Worm (Caenorhabditis elegans) whole organism, L2 larva: ENCODE measurements around the gene srtx-1.

Experiments used
- skn-1 ChIP-seq: sonication (generic microtip); optimal IDR thresholded peaks from 2 replicates; lab custom pipeline; 2017; ENCODE audit warnings: missing biosample characterization, missing genetic modification characterization
- unc-39 ChIP-seq: fragments of 150-350 bp; optimal IDR thresholded peaks from 2 replicates; lab custom pipeline; 2014; ENCODE audit warnings: missing biosample characterization, missing genetic modification characterization

DNA sequence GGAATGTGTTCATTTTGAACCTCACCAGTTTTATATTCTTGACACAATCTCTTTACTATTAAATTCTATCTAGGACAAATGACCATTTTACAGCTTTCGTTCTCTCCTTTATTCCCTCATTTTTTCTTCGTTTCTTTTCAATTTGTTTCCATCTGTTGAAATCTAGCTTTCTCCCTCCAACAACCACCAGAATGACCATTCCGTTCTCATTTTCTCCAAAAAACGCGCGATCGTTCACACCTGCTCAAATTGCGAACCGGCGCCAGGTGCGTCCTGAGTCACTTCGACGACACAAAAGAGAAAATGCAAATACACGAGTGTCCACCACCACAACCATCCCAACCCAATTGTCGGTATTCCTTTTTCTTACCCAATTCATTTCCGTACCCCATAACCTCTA is 35.2 kb downstream of the srtx-1 start, which contains the start of gene F13B6.1:
- TF ChIP-seq skn-1 (tag; lab: Kevin White, UChicago) (no peak), unc-39 (tag; lab: Kevin White, UChicago) (no peak)
